Fruit fly (Drosophila melanogaster): Measurements from ENCODE around the gene Tao.

DNA sequence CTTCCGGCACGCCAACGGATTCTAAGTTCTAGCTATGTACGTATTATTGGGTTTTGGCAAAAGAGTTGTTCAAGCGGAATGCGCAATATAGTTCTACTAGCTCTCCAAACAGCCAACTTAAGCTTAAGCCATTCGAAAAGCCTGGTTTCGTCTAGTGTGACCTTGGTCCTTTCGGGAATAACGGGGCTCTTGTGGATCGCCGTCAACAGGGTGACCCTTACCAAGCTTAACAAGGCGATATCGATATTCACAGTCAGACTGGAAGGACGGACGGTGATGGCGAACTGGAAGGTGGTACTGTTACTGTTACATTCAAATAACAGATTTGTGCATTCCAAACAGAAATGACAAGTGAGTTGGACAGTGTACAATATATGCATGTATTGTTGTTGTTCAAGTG is 5.9 kb downstream of the Tao start:
- TF ChIP-seq CTCF (optimal IDR thresholded peaks at IDR 0.05) (no peak), CG8478 (optimal IDR thresholded peaks at IDR 0.05) (no peak)

Data from S2 (cell line).